Fruit fly (Drosophila melanogaster) whole organism, embryonic: Measurements from ENCODE around the gene Pex7.

Experiments used
- Ada2b ChIP-seq: fragments of 200-800 bp; sonication (Bioruptor generic); IDR thresholded peaks from 2 replicates; pipeline ENCODE4 v1.3.6; 2022; ENCODE audit warnings: missing biosample characterization, missing genetic modification characterization
- CG10979 ChIP-seq: fragments of 200-800 bp; sonication (Bioruptor generic); optimal IDR thresholded peaks from 2 replicates; lab custom pipeline; 2018; ENCODE audit warnings: missing biosample characterization, mild to moderate bottlenecking, missing genetic modification characterization, moderate library complexity
- CG11695 ChIP-seq: fragments of 200-800 bp; sonication (Bioruptor generic); IDR thresholded peaks from 3 replicates; pipeline ENCODE4 v1.3.6; 2022; ENCODE audit warnings: missing biosample characterization, missing genetic modification characterization
- CG11696 ChIP-seq: fragments of 200-800 bp; sonication (Bioruptor generic); IDR thresholded peaks from 2 replicates; pipeline ENCODE4 v1.3.6; 2022; ENCODE audit warnings: missing biosample characterization, missing genetic modification characterization
- CG12219 ChIP-seq: fragments of 200-800 bp; sonication (Bioruptor generic); optimal IDR thresholded peaks from 3 replicates; lab custom pipeline; 2018; ENCODE audit warnings: missing biosample characterization, mild to moderate bottlenecking, missing genetic modification characterization
- CG1233 ChIP-seq: fragments of 200-800 bp; sonication (Bioruptor generic); optimal IDR thresholded peaks from 4 replicates; lab custom pipeline; 2018; ENCODE audit warnings: missing biosample characterization, mild to moderate bottlenecking, missing genetic modification characterization
- CG12769 ChIP-seq: fragments of 200-800 bp; sonication (Bioruptor generic); optimal IDR thresholded peaks from 2 replicates; lab custom pipeline; 2019; ENCODE audit warnings: missing biosample characterization, mild to moderate bottlenecking, missing genetic modification characterization, moderate library complexity
- CG13624 ChIP-seq: fragments of 200-800 bp; sonication (Bioruptor generic); optimal IDR thresholded peaks from 2 replicates; lab custom pipeline; 2016; ENCODE audit warnings: missing biosample characterization, missing genetic modification characterization
- CG13894 ChIP-seq: fragments of 200-800 bp; sonication (Bioruptor generic); optimal IDR thresholded peaks from 3 replicates; lab custom pipeline; 2018; ENCODE audit warnings: missing biosample characterization, mild to moderate bottlenecking, missing genetic modification characterization, moderate library complexity
- CG14014 ChIP-seq: fragments of 200-800 bp; sonication (Bioruptor generic); IDR thresholded peaks from 2 replicates; pipeline ENCODE4 v1.3.6; 2022; ENCODE audit warnings: missing biosample characterization, missing genetic modification characterization
- CG14667 ChIP-seq: fragments of 200-800 bp; sonication (Bioruptor generic); IDR thresholded peaks from 2 replicates; pipeline ENCODE4 v1.3.6; 2022; ENCODE audit warnings: missing biosample characterization, missing genetic modification characterization
- CG1647 ChIP-seq: fragments of 200-800 bp; sonication (Bioruptor generic); optimal IDR thresholded peaks from 3 replicates; lab custom pipeline; 2016; ENCODE audit warnings: missing biosample characterization, missing genetic modification characterization
- CG2678 ChIP-seq: fragments of 200-800 bp; sonication (Bioruptor generic); optimal IDR thresholded peaks from 3 replicates; lab custom pipeline; 2019; ENCODE audit warnings: missing biosample characterization, mild to moderate bottlenecking, missing genetic modification characterization, moderate library complexity
- CG42726 ChIP-seq: fragments of 200-800 bp; sonication (Bioruptor generic); IDR thresholded peaks from 2 replicates; pipeline ENCODE4 v1.3.6; 2022; ENCODE audit warnings: missing biosample characterization, missing genetic modification characterization; ENCODE audit not compliant: partially characterized antibody
- CG7987 ChIP-seq: fragments of 200-800 bp; sonication (Bioruptor generic); optimal IDR thresholded peaks from 2 replicates; lab custom pipeline; 2018; ENCODE audit warnings: missing biosample characterization, mild to moderate bottlenecking, missing genetic modification characterization, moderate library complexity
- CG8281 ChIP-seq: fragments of 200-800 bp; sonication (Bioruptor generic); optimal IDR thresholded peaks from 2 replicates; lab custom pipeline; 2018; ENCODE audit warnings: missing biosample characterization, mild to moderate bottlenecking, missing genetic modification characterization, moderate library complexity
- CG8359 ChIP-seq: fragments of 200-800 bp; sonication (Bioruptor generic); optimal IDR thresholded peaks from 2 replicates; lab custom pipeline; 2017; ENCODE audit warnings: missing biosample characterization, mild to moderate bottlenecking, missing genetic modification characterization, borderline replicate concordance
- CG9817 ChIP-seq: fragments of 200-800 bp; sonication (Bioruptor generic); optimal IDR thresholded peaks from 2 replicates; lab custom pipeline; 2018; ENCODE audit warnings: missing biosample characterization, mild to moderate bottlenecking, missing genetic modification characterization, moderate library complexity
- CrebB ChIP-seq: fragments of 200-800 bp; sonication (Bioruptor generic); optimal IDR thresholded peaks from 3 replicates; lab custom pipeline; 2018; ENCODE audit warnings: missing biosample characterization, mild to moderate bottlenecking, missing genetic modification characterization
- Dad ChIP-seq: fragments of 200-800 bp; sonication (Bioruptor generic); optimal IDR thresholded peaks from 3 replicates; lab custom pipeline; 2016; ENCODE audit warnings: missing biosample characterization, missing genetic modification characterization
- Doc3 ChIP-seq: fragments of 200-800 bp; sonication (Bioruptor generic); IDR thresholded peaks from 3 replicates; pipeline ENCODE4 v1.3.6; 2022; ENCODE audit warnings: missing biosample characterization, missing genetic modification characterization; ENCODE audit not compliant: partially characterized antibody
- Dref ChIP-seq: fragments of 200-800 bp; sonication (Bioruptor generic); IDR thresholded peaks from 2 replicates; pipeline ENCODE4 v1.3.6; 2022; ENCODE audit warnings: missing biosample characterization, missing genetic modification characterization
- E2f1 ChIP-seq: fragments of 200-800 bp; sonication (Bioruptor generic); IDR thresholded peaks from 2 replicates; pipeline ENCODE4 v1.3.6; 2022; ENCODE audit warnings: missing biosample characterization, missing genetic modification characterization
- Ets65A ChIP-seq: fragments of 200-800 bp; sonication (Bioruptor generic); peaks from one replicate; lab custom pipeline; 2016; ENCODE audit warnings: missing biosample characterization, missing genetic modification characterization
- Hmx ChIP-seq: fragments of 200-800 bp; sonication (Bioruptor generic); optimal IDR thresholded peaks from 2 replicates; lab custom pipeline; 2016; ENCODE audit warnings: missing biosample characterization, missing genetic modification characterization
- Hr51 ChIP-seq, 2 experiments: fragments of 200-800 bp; sonication (Bioruptor generic); optimal IDR thresholded peaks; 2 replicates in 1 of 2; 3 replicates in 1 of 2; lab custom pipeline; 2016 to 2018; ENCODE audit warnings: missing biosample characterization in 2 of 2, missing genetic modification characterization in 2 of 2, mild to moderate bottlenecking in 1 of 2, moderate library complexity in 1 of 2
- Max ChIP-seq: fragments of 200-800 bp; sonication (Bioruptor generic); optimal IDR thresholded peaks from 2 replicates; lab custom pipeline; 2016; ENCODE audit warnings: missing biosample characterization, mild to moderate bottlenecking, missing genetic modification characterization
- Myb ChIP-seq: fragments of 200-800 bp; sonication (Bioruptor generic); optimal IDR thresholded peaks from 2 replicates; lab custom pipeline; 2016; ENCODE audit warnings: missing biosample characterization, missing genetic modification characterization
- NFAT ChIP-seq: fragments of 200-800 bp; sonication (Bioruptor generic); IDR thresholded peaks from 2 replicates; pipeline ENCODE4 v1.3.6; 2022; ENCODE audit warnings: missing biosample characterization, missing genetic modification characterization
- Rx ChIP-seq: fragments of 200-800 bp; sonication (Bioruptor generic); IDR thresholded peaks from 2 replicates; pipeline ENCODE4 v1.3.6; 2022; ENCODE audit warnings: missing biosample characterization, missing genetic modification characterization
- Scr ChIP-seq: fragments of 200-800 bp; sonication (Bioruptor generic); IDR thresholded peaks from 2 replicates; pipeline ENCODE4 v1.3.6; 2022; ENCODE audit warnings: missing biosample characterization, missing genetic modification characterization; ENCODE audit not compliant: partially characterized antibody
- Xbp1 ChIP-seq: fragments of 200-800 bp; sonication (Bioruptor generic); optimal IDR thresholded peaks from 3 replicates; lab custom pipeline; 2016; ENCODE audit warnings: missing biosample characterization, mild to moderate bottlenecking, missing genetic modification characterization
- Xrp1 ChIP-seq: fragments of 200-800 bp; sonication (Bioruptor generic); IDR thresholded peaks from 2 replicates; pipeline ENCODE4 v1.3.6; 2022; ENCODE audit warnings: missing biosample characterization, missing genetic modification characterization
- ase ChIP-seq: fragments of 200-800 bp; sonication (Bioruptor generic); IDR thresholded peaks from 3 replicates; pipeline ENCODE4 v1.3.6; 2022; ENCODE audit warnings: missing biosample characterization, missing genetic modification characterization
- bigmax ChIP-seq: fragments of 200-800 bp; sonication (Bioruptor generic); optimal IDR thresholded peaks from 2 replicates; lab custom pipeline; 2018; ENCODE audit warnings: missing biosample characterization, mild to moderate bottlenecking, missing genetic modification characterization
- crp ChIP-seq, 2 experiments: fragments of 200-800 bp; sonication (Bioruptor generic); optimal IDR thresholded peaks; 2 replicates in 1 of 2; 3 replicates in 1 of 2; lab custom pipeline; 2017; ENCODE audit warnings: missing biosample characterization in 2 of 2, missing genetic modification characterization in 2 of 2, mild to moderate bottlenecking in 1 of 2, moderate library complexity in 1 of 2
- en ChIP-seq: fragments of 200-800 bp; sonication (Bioruptor generic); optimal IDR thresholded peaks from 2 replicates; lab custom pipeline; 2016; ENCODE audit warnings: missing biosample characterization, missing genetic modification characterization
- exex ChIP-seq: fragments of 200-800 bp; sonication (Bioruptor generic); optimal IDR thresholded peaks from 4 replicates; lab custom pipeline; 2018; ENCODE audit warnings: missing biosample characterization, mild to moderate bottlenecking, missing genetic modification characterization, moderate library complexity
- grn ChIP-seq: fragments of 200-800 bp; sonication (Bioruptor generic); optimal IDR thresholded peaks from 3 replicates; lab custom pipeline; 2017; ENCODE audit warnings: missing biosample characterization, missing genetic modification characterization
- h ChIP-seq: fragments of >200 bp; optimal IDR thresholded peaks from 2 replicates; lab custom pipeline; 2017
- her ChIP-seq: fragments of 200-800 bp; sonication (Bioruptor generic); optimal IDR thresholded peaks from 2 replicates; lab custom pipeline; 2016; ENCODE audit warnings: missing biosample characterization, missing genetic modification characterization
- pho ChIP-seq: fragments of 200-800 bp; sonication (Bioruptor generic); optimal IDR thresholded peaks from 2 replicates; lab custom pipeline; 2016; ENCODE audit warnings: missing biosample characterization, missing genetic modification characterization
- phol ChIP-seq: fragments of 200-800 bp; sonication (Bioruptor generic); optimal IDR thresholded peaks from 3 replicates; lab custom pipeline; 2018; ENCODE audit warnings: missing biosample characterization, mild to moderate bottlenecking, missing genetic modification characterization, moderate library complexity
- sc ChIP-seq, 3 experiments: fragments of >200 bp in 2 of 3; fragments of 200-800 bp in 1 of 3; sonication (Bioruptor generic) in 1 of 3; optimal IDR thresholded peaks; 2 replicates in 2 of 3; 3 replicates in 1 of 3; lab custom pipeline; 2017; ENCODE audit warnings: mild to moderate bottlenecking in 1 of 3, missing biosample characterization in 1 of 3, missing genetic modification characterization in 1 of 3, missing genetic modification reagents in 1 of 3
- scrt ChIP-seq: fragments of 200-800 bp; sonication (Bioruptor generic); optimal IDR thresholded peaks from 2 replicates; lab custom pipeline; 2018; ENCODE audit warnings: missing biosample characterization, mild to moderate bottlenecking, missing genetic modification characterization, moderate library complexity
- ttk ChIP-seq: fragments of 200-800 bp; sonication (Bioruptor generic); IDR thresholded peaks from 2 replicates; pipeline ENCODE4 v2.1.2; 2022; ENCODE audit warnings: missing biosample characterization, missing genetic modification characterization
- vnd ChIP-seq: fragments of 200-800 bp; sonication (Bioruptor generic); IDR thresholded peaks from 3 replicates; pipeline ENCODE4 v1.3.6; 2022; ENCODE audit warnings: missing biosample characterization, missing genetic modification characterization; ENCODE audit not compliant: partially characterized antibody
- wek ChIP-seq: fragments of 200-800 bp; sonication (Bioruptor generic); optimal IDR thresholded peaks from 3 replicates; lab custom pipeline; 2018; ENCODE audit warnings: missing biosample characterization, mild to moderate bottlenecking, missing genetic modification characterization, moderate library complexity

Pex7 gene

DNA sequence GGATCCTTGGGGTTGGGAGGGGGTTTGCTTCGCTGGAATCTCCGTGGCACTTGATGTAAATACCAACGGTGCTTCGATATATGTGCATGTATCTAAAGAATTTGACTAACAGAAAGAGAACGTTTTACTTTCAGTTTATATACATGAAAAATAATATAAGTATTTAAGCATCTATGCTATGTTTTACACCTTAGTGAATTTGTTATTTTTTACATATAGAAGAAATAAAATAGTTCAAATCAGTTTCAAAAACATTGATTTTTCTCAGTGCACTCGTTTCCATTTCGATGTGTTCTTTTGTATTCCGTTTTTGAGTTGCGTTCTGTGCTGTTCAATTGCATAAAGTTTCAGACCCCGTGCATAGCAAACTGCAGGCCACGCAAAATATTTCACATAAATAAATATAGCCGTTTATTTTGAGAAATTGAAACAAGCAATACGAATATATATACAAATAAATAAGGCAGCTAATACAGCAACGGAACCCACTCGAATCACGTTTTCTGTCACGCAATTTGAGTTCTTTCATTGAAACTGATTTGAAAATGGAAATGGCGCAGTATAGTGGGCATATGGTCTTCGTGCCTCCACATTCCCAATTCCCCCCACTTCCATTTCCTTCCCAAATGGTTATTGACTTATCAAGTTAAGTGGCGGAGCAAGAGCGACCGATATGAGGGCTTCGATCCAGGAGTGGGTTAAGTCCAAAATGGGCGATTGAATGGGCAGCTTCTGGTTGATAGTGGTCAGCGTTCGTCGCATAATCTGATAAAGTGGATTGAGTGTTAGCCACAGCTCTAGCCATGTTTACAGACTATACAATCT is 35.8 kb downstream of the Pex7 start (continued):
- TF ChIP-seq bigmax (GFP tag; lab: Kevin White, UChicago): no peak
- TF ChIP-seq sc (optimal IDR thresholded peaks at IDR 0.05; lab: Kevin White, UChicago): no peak
- TF ChIP-seq sc (GFP tag; optimal IDR thresholded peaks at IDR 0.05; lab: Kevin White, UChicago): no peak
- no peak for TF ChIP-seq her (GFP tag; lab: Kevin White, UChicago)
- TF ChIP-seq CG14014: no peak
- no peak for TF ChIP-seq scrt (GFP tag; lab: Kevin White, UChicago)
- TF ChIP-seq ttk: 0 out of 2 replicates have a peak, but pooled peaks have one; percentile 6
- peak; percentile 13 for TF ChIP-seq CG7987
- no peak for TF ChIP-seq CG12219 (GFP tag; lab: Kevin White, UChicago)
- peak; percentile 42; the same call in 1 of the 2 replicates for TF ChIP-seq CG11696 (GFP tag; lab: Robert Waterston, UW)
- TF ChIP-seq NFAT (GFP tag; lab: Robert Waterston, UW): peak; percentile 19; the same call in 1 of the 2 replicates
- no peak for TF ChIP-seq CG8359
- peak; percentile 7 for TF ChIP-seq phol (tag; lab: Kevin White, UChicago)
- TF ChIP-seq Dref (GFP tag; lab: Robert Waterston, UW): no peak
- no peak for TF ChIP-seq crp (GFP tag; optimal IDR thresholded peaks at IDR 0.05; lab: Kevin White, UChicago)
- no peak for TF ChIP-seq Hmx (GFP tag; lab: Kevin White, UChicago)
- no peak for TF ChIP-seq Max
- TF ChIP-seq CG42726 (GFP tag; lab: Robert Waterston, UW): no peak
- TF ChIP-seq CG1233: no peak
- TF ChIP-seq CG8281 (tag; lab: Kevin White, UChicago): peak; percentile 12
- TF ChIP-seq CG9817 (tag; lab: Kevin White, UChicago): no peak
- peak; percentile 81 for TF ChIP-seq grn (GFP tag; lab: Kevin White, UChicago)
- TF ChIP-seq Myb (GFP tag; lab: Kevin White, UChicago): no peak
- TF ChIP-seq h (lab: Kevin White, UChicago): no peak
- TF ChIP-seq pho (GFP tag; lab: Kevin White, UChicago): no peak
- no peak for TF ChIP-seq ase (GFP tag; lab: Robert Waterston, UW)
- peak; percentile 50 for TF ChIP-seq Ets65A (GFP tag; lab: Kevin White, UChicago)
- no peak for TF ChIP-seq CrebB (tag; lab: Kevin White, UChicago)
- TF ChIP-seq CG13624 (GFP tag; lab: Kevin White, UChicago): peak; percentile 29
- TF ChIP-seq CG12769 (tag; lab: Kevin White, UChicago): peak; percentile 80
- no peak for TF ChIP-seq Scr (GFP tag; lab: Robert Waterston, UW)
- no peak for TF ChIP-seq Xbp1
- peak; percentile 22 for TF ChIP-seq CG10979 (tag; lab: Kevin White, UChicago)
- TF ChIP-seq CG1647: peak; percentile 1
- TF ChIP-seq E2f1 (GFP tag; lab: Robert Waterston, UW): peak; percentile 29; the same call in 1 of the 2 replicates
- peak; percentile 34; the same call in 1 of the 2 replicates for TF ChIP-seq Ada2b
- TF ChIP-seq CG2678 (tag; lab: Kevin White, UChicago): no peak
- no peak for TF ChIP-seq en
- peak; percentile 25; the same call in 1 of the 2 replicates for TF ChIP-seq Xrp1 (GFP tag; lab: Robert Waterston, UW)
- TF ChIP-seq Dad (GFP tag; lab: Kevin White, UChicago): no peak
- TF ChIP-seq Doc3 (GFP tag; lab: Robert Waterston, UW): no peak
- peak; percentile 17 for TF ChIP-seq CG13894 (tag; lab: Kevin White, UChicago)
- TF ChIP-seq wek (GFP tag; lab: Kevin White, UChicago): no peak
- TF ChIP-seq exex (tag; lab: Kevin White, UChicago): peak; percentile 85
- no peak for TF ChIP-seq Rx
- no peak for TF ChIP-seq CG14667 (GFP tag; lab: Robert Waterston, UW)
- no peak for TF ChIP-seq Hr51 (GFP tag; optimal IDR thresholded peaks at IDR 0.05; lab: Kevin White, UChicago)
- 0 out of 3 replicates have a peak, but pooled peaks have one; percentile 50 for TF ChIP-seq CG11695 (GFP tag; lab: Robert Waterston, UW)
- TF ChIP-seq vnd: 0 out of 3 replicates have a peak, but pooled peaks have one; percentile 35
